Fruit fly (Drosophila melanogaster): ENCODE data around the gene bowl.
A peak's percentile ranks its signal among the peaks of the same experiment; 100 is the strongest.

Gene bowl

DNA sequence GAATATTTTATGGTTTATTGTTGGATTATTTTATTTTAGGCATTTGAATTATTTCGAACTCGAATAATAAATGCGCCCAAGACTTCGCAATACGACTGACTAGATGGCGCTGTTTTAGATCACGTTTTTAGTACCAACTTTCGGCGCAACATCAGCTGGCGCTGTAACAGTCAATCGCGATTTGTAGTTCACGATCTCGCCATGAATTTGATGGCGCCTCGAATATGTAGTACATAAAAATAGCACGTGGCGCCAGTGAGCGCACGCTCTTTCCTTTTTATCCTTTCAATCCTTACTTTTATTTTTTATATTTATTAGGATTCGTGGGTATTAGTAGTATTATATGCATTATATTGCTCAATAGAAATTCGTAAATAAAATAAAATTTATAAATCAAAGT lies 14.7 kb downstream of the bowl start (continued):
- TF ChIP-seq CG6163 (GFP tag; IDR thresholded peaks at IDR 0.05) (peak; percentile 51; the same call in 2 of the 3 replicates), lz (GFP tag; optimal IDR thresholded peaks at IDR 0.05) (peak; percentile 86), pdm3 (GFP tag; optimal IDR thresholded peaks at IDR 0.05) (peak; percentile 78), CG10631 (GFP tag; optimal IDR thresholded peaks at IDR 0.05) (peak; percentile 28), CG1621 (tag; optimal IDR thresholded peaks at IDR 0.05) (no peak), Met (GFP tag; optimal IDR thresholded peaks at IDR 0.05) (peak; percentile 75), Hr38 (GFP tag; optimal IDR thresholded peaks at IDR 0.05) (no peak), CG16779 (tag; optimal IDR thresholded peaks at IDR 0.05) (no peak), Blimp-1 (GFP tag; optimal IDR thresholded peaks at IDR 0.05) (no peak), topi (GFP tag; optimal IDR thresholded peaks at IDR 0.05) (peak; percentile 43), Hr39 (GFP tag; optimal IDR thresholded peaks at IDR 0.05) (peak; percentile 87), esn (GFP tag; optimal IDR thresholded peaks at IDR 0.05) (peak; percentile 86), CG6808 (GFP tag; optimal IDR thresholded peaks at IDR 0.05) (no peak), ss (GFP tag; optimal IDR thresholded peaks at IDR 0.05) (no peak), CG31627 (GFP tag; optimal IDR thresholded peaks at IDR 0.05) (peak; percentile 88), CG6854 (GFP tag; optimal IDR thresholded peaks at IDR 0.05) (no peak), Smox (GFP tag; optimal IDR thresholded peaks at IDR 0.05) (peak; percentile 64), CG11294 (GFP tag; IDR thresholded peaks at IDR 0.05) (no peak), CG9139 (GFP tag; optimal IDR thresholded peaks at IDR 0.05) (no peak), fd85E (GFP tag; optimal IDR thresholded peaks at IDR 0.05) (no peak), vri (GFP tag; optimal IDR thresholded peaks at IDR 0.05) (peak; percentile 22), CG7368 (GFP tag; optimal IDR thresholded peaks at IDR 0.05) (peak; percentile 27), CG8119 (GFP tag; IDR thresholded peaks at IDR 0.05) (no peak), CG15336 (GFP tag; IDR thresholded peaks at IDR 0.05) (no peak), CG32006 (GFP tag; optimal IDR thresholded peaks at IDR 0.05) (peak; percentile 10), CG11762 (GFP tag; optimal IDR thresholded peaks at IDR 0.05; ENCODE audit: insufficient read depth) (no peak)

DNA sequence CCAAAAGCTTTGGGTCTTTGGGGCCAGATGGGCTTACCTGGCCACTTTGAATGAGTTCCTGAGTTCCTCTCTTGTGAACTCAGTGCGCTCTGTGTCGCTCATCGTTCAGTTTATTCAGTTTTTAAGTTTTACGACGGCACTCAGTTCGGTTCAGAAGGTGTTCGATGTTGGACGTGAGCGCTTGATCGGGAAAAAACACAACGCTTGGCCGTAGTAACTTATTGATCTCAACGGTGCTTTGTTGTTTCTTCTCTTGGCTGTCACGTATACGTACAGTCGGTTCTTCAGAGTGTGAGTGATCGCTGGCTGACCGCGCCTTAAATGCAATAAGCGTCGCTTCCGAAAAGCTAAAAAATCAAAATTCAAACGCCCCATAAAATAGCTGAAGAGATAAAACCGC lies 15.5 kb downstream of the bowl start, which contains the start of gene bark:
TSS of gene bark (plus strand) at position 140 of the 400 bp plus-strand sequence.
- TF ChIP-seq eg (GFP tag; IDR thresholded peaks at IDR 0.05) (peak; percentile 53; the same call in 1 of the 3 replicates), CG3032 (tag; optimal IDR thresholded peaks at IDR 0.05) (no peak), cyc (GFP tag; optimal IDR thresholded peaks at IDR 0.05) (no peak), Met (GFP tag; optimal IDR thresholded peaks at IDR 0.05) (no peak), CG9139 (GFP tag; optimal IDR thresholded peaks at IDR 0.05) (peak; percentile 65), dsx (GFP tag; optimal IDR thresholded peaks at IDR 0.05; ENCODE audit: poor library complexity, severe bottlenecking) (peak; percentile 20), CG6808 (GFP tag; optimal IDR thresholded peaks at IDR 0.05) (no peak), CG16779 (tag; optimal IDR thresholded peaks at IDR 0.05) (peak; percentile 53), ss (GFP tag; optimal IDR thresholded peaks at IDR 0.05) (peak; percentile 25 to 56), Sox102F (GFP tag; optimal IDR thresholded peaks at IDR 0.05) (peak; percentile 46), CG3919 (GFP tag; optimal IDR thresholded peaks at IDR 0.05) (peak; percentile 59), Gug (GFP tag; IDR thresholded peaks at IDR 0.05) (no peak), pdm3 (GFP tag; optimal IDR thresholded peaks at IDR 0.05) (no peak), Eip75B (GFP tag; optimal IDR thresholded peaks at IDR 0.05) (peak; percentile 7), Blimp-1 (GFP tag; optimal IDR thresholded peaks at IDR 0.05) (no peak), svp (GFP tag) (no peak), lz (GFP tag; optimal IDR thresholded peaks at IDR 0.05) (no peak), Lpt (GFP tag; optimal IDR thresholded peaks at IDR 0.05) (peak; percentile 0), topi (GFP tag; optimal IDR thresholded peaks at IDR 0.05) (peak; percentile 39), OdsH (GFP tag; optimal IDR thresholded peaks at IDR 0.05) (no peak), CG6854 (GFP tag; optimal IDR thresholded peaks at IDR 0.05) (peak; percentile 75), fd85E (GFP tag; optimal IDR thresholded peaks at IDR 0.05) (no peak), CG6792 (GFP tag; optimal IDR thresholded peaks at IDR 0.05) (no peak), Eip78C (GFP tag) (peak; percentile 65), CG15336 (GFP tag; IDR thresholded peaks at IDR 0.05) (peak; percentile 38; the same call in 1 of the 2 replicates), esn (GFP tag; optimal IDR thresholded peaks at IDR 0.05) (no peak), CG10669 (GFP tag; optimal IDR thresholded peaks at IDR 0.05) (no peak), Hr4 (GFP tag; optimal IDR thresholded peaks at IDR 0.05) (no peak), fkh (GFP tag; optimal IDR thresholded peaks at IDR 0.05) (peak; percentile 21), CG8632 (GFP tag; optimal IDR thresholded peaks at IDR 0.05) (no peak), Sox14 (GFP tag; optimal IDR thresholded peaks at IDR 0.05) (peak; percentile 58), vri (GFP tag; optimal IDR thresholded peaks at IDR 0.05) (peak; percentile 81), dac (GFP tag; optimal IDR thresholded peaks at IDR 0.05) (no peak), CG6163 (GFP tag; IDR thresholded peaks at IDR 0.05) (peak; percentile 65), net (GFP tag; optimal IDR thresholded peaks at IDR 0.05) (peak; percentile 4), Ets21C (GFP tag; optimal IDR thresholded peaks at IDR 0.05) (no peak), CG1621 (tag; optimal IDR thresholded peaks at IDR 0.05) (peak; percentile 16)
